Fruit fly (Drosophila melanogaster) Kc167 (cell line): ENCODE data around the gene CG10347.

Experiments
- Sin3A ChIP-seq: fragments of >200 bp; optimal IDR thresholded peaks from 2 replicates; lab custom pipeline; 2018; ENCODE audit warnings: missing external identifiers
- insv ChIP-seq: fragments of >200 bp; optimal IDR thresholded peaks from 3 replicates; lab custom pipeline; 2018; ENCODE audit warnings: missing external identifiers
- psq ChIP-seq: fragments of >200 bp; optimal IDR thresholded peaks from 2 replicates; lab custom pipeline; 2017; ENCODE audit warnings: missing external identifiers
- ttk ChIP-seq: sonication (Bioruptor generic); optimal IDR thresholded peaks from 2 replicates; lab custom pipeline; 2017; ENCODE audit warnings: missing external identifiers

DNA sequence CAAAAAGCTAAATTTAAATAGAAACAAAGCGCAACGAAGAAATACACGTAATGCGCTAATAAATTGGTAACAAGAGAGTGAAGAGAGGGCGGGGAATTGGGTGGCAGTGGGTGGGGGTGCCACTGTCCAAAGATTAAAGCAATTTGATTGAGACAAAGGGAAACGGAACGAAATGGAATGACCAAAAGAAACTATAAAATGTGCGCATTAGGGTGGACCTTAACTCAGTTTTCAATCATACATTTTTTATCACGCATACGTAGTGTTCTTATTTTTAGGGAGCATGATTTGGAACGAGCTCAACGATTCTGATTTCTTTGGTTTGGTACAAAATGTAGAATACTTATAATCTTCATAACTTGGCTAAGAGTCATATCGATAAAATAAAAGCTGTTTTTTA, 32.8 kb downstream of the CG10347 start:
- TF ChIP-seq insv (lab: Kevin White, UChicago) = no peak
- no peak for TF ChIP-seq ttk (lab: Kevin White, UChicago)
- TF ChIP-seq Sin3A (lab: Kevin White, UChicago) = no peak
- no peak for TF ChIP-seq psq
